Worm (Caenorhabditis elegans): Measurements from ENCODE around the gene Y116A8C.43.

- peak in 1 of 2 experiments; percentile 15 for TF ChIP-seq lsy-2 (tag; optimal IDR thresholded peaks at IDR 0.05)
- no peak for TF ChIP-seq nhr-77 (tag; optimal IDR thresholded peaks at IDR 0.05)
- TF ChIP-seq zag-1 (tag; optimal IDR thresholded peaks at IDR 0.05), result no peak
These were observed 4.3 kb upstream of the Y116A8C.43 start for ce11 chrIV:17084317-17084716.
